Fruit fly (Drosophila melanogaster): ENCODE results near the gene Tango6.
A peak's percentile ranks its signal among the peaks of the same experiment; 100 is the strongest.

Tango6 gene

DNA sequence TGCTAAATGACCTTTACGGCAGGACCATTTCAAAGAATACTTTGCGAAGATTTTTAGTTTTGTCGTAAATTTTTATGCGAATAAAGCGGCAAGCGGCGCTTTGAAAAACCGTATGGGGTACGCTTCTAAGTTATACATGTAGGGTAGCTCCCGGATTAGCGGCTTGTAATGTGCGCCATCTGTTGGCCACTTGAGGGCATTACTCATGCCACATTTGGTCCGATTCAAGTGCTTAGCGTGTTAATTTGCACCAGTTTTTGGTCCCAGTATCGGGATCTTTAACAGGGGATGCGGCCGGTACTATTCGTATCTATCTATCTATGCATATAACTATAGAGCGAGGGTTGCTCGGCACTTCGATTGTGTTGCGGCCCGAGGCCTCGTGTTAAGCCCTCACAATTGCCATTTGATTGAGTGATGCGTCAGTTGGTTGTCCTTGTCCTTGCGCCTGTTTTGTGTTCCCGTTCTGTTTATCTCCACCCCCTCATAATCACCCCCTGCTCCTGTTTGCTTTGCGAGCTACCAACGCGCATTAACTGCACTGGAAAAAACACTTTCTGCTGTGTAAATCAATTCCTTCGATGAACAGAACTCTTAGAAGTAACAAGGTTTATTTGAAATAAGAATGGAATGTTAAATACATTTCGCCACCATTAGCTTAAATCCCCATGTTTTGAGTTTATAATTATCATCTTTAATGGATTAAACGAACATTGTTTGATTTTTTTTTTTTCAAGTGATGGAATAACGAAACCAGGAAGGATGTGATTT is 38.3 kb upstream of the Tango6 start (continued):
- no peak for TF ChIP-seq CG2875 (GFP tag; optimal IDR thresholded peaks at IDR 0.05)
- TF ChIP-seq CG31441 (GFP tag; IDR thresholded peaks at IDR 0.05), result peak; percentile 47; the same call in 1 of the 2 replicates
- TF ChIP-seq CG18262 (tag; optimal IDR thresholded peaks at IDR 0.05), result peak; percentile 67
- TF ChIP-seq ind (GFP tag; optimal IDR thresholded peaks at IDR 0.05), result no peak
- peak; percentile 6 for TF ChIP-seq Oli (tag; optimal IDR thresholded peaks at IDR 0.05)
- TF ChIP-seq Fer2 (tag; optimal IDR thresholded peaks at IDR 0.05), result no peak
- no peak for TF ChIP-seq en (GFP tag; optimal IDR thresholded peaks at IDR 0.05)
- TF ChIP-seq nerfin-2 (GFP tag; IDR thresholded peaks at IDR 0.05; ENCODE audit: partially characterized antibody), result no peak
- TF ChIP-seq CG5180 (GFP tag; optimal IDR thresholded peaks at IDR 0.05), result no peak
- peak; percentile 92 for TF ChIP-seq sens (GFP tag)
- TF ChIP-seq CG3281 (GFP tag; optimal IDR thresholded peaks at IDR 0.05), result no peak
- TF ChIP-seq cato (GFP tag; optimal IDR thresholded peaks at IDR 0.05; ENCODE audit: borderline replicate concordance), result no peak
- TF ChIP-seq trem (tag; optimal IDR thresholded peaks at IDR 0.05), result peak; percentile 11
- TF ChIP-seq CG13424 (tag; optimal IDR thresholded peaks at IDR 0.05), result peak; percentile 28
- no peak for TF ChIP-seq psq (GFP tag; optimal IDR thresholded peaks at IDR 0.05)
- no peak for TF ChIP-seq bowl (GFP tag; IDR thresholded peaks at IDR 0.05)
- no peak for TF ChIP-seq ken (GFP tag; IDR thresholded peaks at IDR 0.05)
- no peak for TF ChIP-seq Hmx (GFP tag; optimal IDR thresholded peaks at IDR 0.05)
- TF ChIP-seq CG15696 (tag; optimal IDR thresholded peaks at IDR 0.05), result peak; percentile 57
- peak in 1 of 2 experiments; percentile 70 for TF ChIP-seq bsh (GFP tag; optimal IDR thresholded peaks at IDR 0.05)
- TF ChIP-seq Hmr (GFP tag; optimal IDR thresholded peaks at IDR 0.05), result no peak
- peak; percentile 4 for TF ChIP-seq tio (GFP tag; optimal IDR thresholded peaks at IDR 0.05)
- TF ChIP-seq CTCF (GFP tag; optimal IDR thresholded peaks at IDR 0.05), result peak; percentile 86
- no peak for TF ChIP-seq Sry-δ (GFP tag; optimal IDR thresholded peaks at IDR 0.05)
- no peak for TF ChIP-seq CG31224 (GFP tag; IDR thresholded peaks at IDR 0.05)
- no peak for TF ChIP-seq Vsx1 (GFP tag; optimal IDR thresholded peaks at IDR 0.05)
- TF ChIP-seq Rx (GFP tag; IDR thresholded peaks at IDR 0.05), result no peak
- no peak for TF ChIP-seq Eip74EF (GFP tag; optimal IDR thresholded peaks at IDR 0.05)
- TF ChIP-seq CG16813 (GFP tag; IDR thresholded peaks at IDR 0.05; ENCODE audit: partially characterized antibody), result no peak
- no peak for TF ChIP-seq vfl (GFP tag; optimal IDR thresholded peaks at IDR 0.05)
- TF ChIP-seq hb (GFP tag; IDR thresholded peaks at IDR 0.05; ENCODE audit: partially characterized antibody), result no peak
- no peak for TF ChIP-seq fd3F (GFP tag; optimal IDR thresholded peaks at IDR 0.05)
- TF ChIP-seq CG10321 (GFP tag; IDR thresholded peaks at IDR 0.05), result no peak
- no peak for TF ChIP-seq CG17612 (GFP tag; IDR thresholded peaks at IDR 0.05)
- TF ChIP-seq sc (optimal IDR thresholded peaks at IDR 0.05), result no peak
- TF ChIP-seq sc (GFP tag; optimal IDR thresholded peaks at IDR 0.05), result no peak
- no peak for TF ChIP-seq CG3995 (GFP tag; optimal IDR thresholded peaks at IDR 0.05)
- TF ChIP-seq tin (GFP tag; optimal IDR thresholded peaks at IDR 0.05), result no peak
- TF ChIP-seq CG2678 (tag; optimal IDR thresholded peaks at IDR 0.05), result no peak
- TF ChIP-seq NfI (GFP tag; optimal IDR thresholded peaks at IDR 0.05), result no peak
- no peak for TF ChIP-seq hth (optimal IDR thresholded peaks at IDR 0.05)
- TF ChIP-seq disco-r (GFP tag; optimal IDR thresholded peaks at IDR 0.05), result no peak
- no peak for TF ChIP-seq esg (GFP tag; conservative IDR thresholded peaks at IDR 0.05)
- no peak for TF ChIP-seq insv (GFP tag; optimal IDR thresholded peaks at IDR 0.05)
- no peak for TF ChIP-seq pan (optimal IDR thresholded peaks at IDR 0.05)
- no peak for TF ChIP-seq pan (GFP tag; optimal IDR thresholded peaks at IDR 0.05 in 1 of 2, IDR thresholded peaks at IDR 0.05 in 1 of 2)
- TF ChIP-seq CG15479 (GFP tag; optimal IDR thresholded peaks at IDR 0.05), result no peak
- no peak for TF ChIP-seq slou (GFP tag; optimal IDR thresholded peaks at IDR 0.05)
- TF ChIP-seq CG11504 (tag; optimal IDR thresholded peaks at IDR 0.05), result peak; percentile 38
- TF ChIP-seq CG14965 (GFP tag; optimal IDR thresholded peaks at IDR 0.05; ENCODE audit: borderline replicate concordance), result no peak
